Worm (Caenorhabditis elegans) whole organism, L1 larva: ENCODE measurements around the gene clec-75.

ENCODE experiments used
- C04F5.9 ChIP-seq: sonication (generic microtip); optimal IDR thresholded peaks from 2 replicates; lab custom pipeline; 2016; ENCODE audit warnings: missing genetic modification characterization, missing compliant biosample characterization
- Y116A8C.19 ChIP-seq: sonication (generic microtip); optimal IDR thresholded peaks from 2 replicates; lab custom pipeline; 2016; ENCODE audit warnings: missing compliant biosample characterization, missing genetic modification characterization, borderline replicate concordance
- blmp-1 ChIP-seq: fragments of 150-350 bp; optimal IDR thresholded peaks from 2 replicates; lab custom pipeline; 2014; ENCODE audit warnings: missing biosample characterization, missing genetic modification characterization
- ceh-90 ChIP-seq: sonication (generic microtip); optimal IDR thresholded peaks from 2 replicates; lab custom pipeline; 2016; ENCODE audit warnings: missing genetic modification characterization, missing compliant biosample characterization
- egl-27 ChIP-seq, 2 experiments: fragments of 150-350 bp in 1 of 2; sonication (generic microtip); optimal IDR thresholded peaks; 3 replicates each; lab custom pipeline; 2017 to 2018; ENCODE audit warnings: missing biosample characterization in 2 of 2, missing genetic modification characterization in 2 of 2, missing genetic modification reagents in 2 of 2
- elt-2 ChIP-seq: sonication (generic microtip); optimal IDR thresholded peaks from 2 replicates; lab custom pipeline; 2016; ENCODE audit warnings: missing genetic modification characterization, mild to moderate bottlenecking, inconsistent platforms, missing compliant biosample characterization, missing genetic modification reagents
- ets-5 ChIP-seq: fragments of 200-800 bp; sonication (Bioruptor generic); IDR thresholded peaks from 2 replicates; pipeline ENCODE4 v1.3.6; 2022; ENCODE audit warnings: missing genetic modification characterization, missing compliant biosample characterization
- fkh-4 ChIP-seq: sonication (generic microtip); optimal IDR thresholded peaks from 2 replicates; lab custom pipeline; 2016; ENCODE audit warnings: missing compliant biosample characterization, missing genetic modification characterization, borderline replicate concordance
- fkh-8 ChIP-seq: sonication (generic microtip); optimal IDR thresholded peaks from 2 replicates; lab custom pipeline; 2016; ENCODE audit warnings: mild to moderate bottlenecking, missing genetic modification characterization, missing compliant biosample characterization
- fos-1 ChIP-seq: fragments of 150-350 bp; optimal IDR thresholded peaks from 2 replicates; lab custom pipeline; 2014; ENCODE audit warnings: missing biosample characterization, missing genetic modification characterization
- hlh-17 ChIP-seq: fragments of 200-800 bp; sonication (Bioruptor generic); optimal IDR thresholded peaks from 2 replicates; lab custom pipeline; 2018; ENCODE audit warnings: missing genetic modification characterization, mild to moderate bottlenecking, missing compliant biosample characterization, moderate library complexity, borderline replicate concordance
- hlh-4 ChIP-seq: sonication (generic microtip); optimal IDR thresholded peaks from 2 replicates; lab custom pipeline; 2016; ENCODE audit warnings: mild to moderate bottlenecking, missing genetic modification characterization, missing compliant biosample characterization
- isw-1 ChIP-seq: fragments of 200-800 bp; sonication (Bioruptor generic); IDR thresholded peaks from 2 replicates; pipeline ENCODE4 v1.3.6; 2022; ENCODE audit warnings: missing genetic modification characterization, missing compliant biosample characterization
- jun-1 ChIP-seq: fragments of 150-350 bp; optimal IDR thresholded peaks from 2 replicates; lab custom pipeline; 2014; ENCODE audit warnings: missing biosample characterization, missing genetic modification reagents, missing genetic modification characterization
- lin-35 ChIP-seq, 2 experiments: fragments of 150-350 bp; optimal IDR thresholded peaks; 2 replicates each; lab custom pipeline; 2014; ENCODE audit warnings: missing biosample characterization in 2 of 2, missing genetic modification characterization in 2 of 2, missing genetic modification reagents in 2 of 2
- lin-39 ChIP-seq: fragments of 150-350 bp; optimal IDR thresholded peaks from 2 replicates; lab custom pipeline; 2014; ENCODE audit warnings: missing biosample characterization, missing genetic modification reagents, missing genetic modification characterization
- lir-3 ChIP-seq: sonication (generic microtip); optimal IDR thresholded peaks from 2 replicates; lab custom pipeline; 2016; ENCODE audit warnings: mild to moderate bottlenecking, missing genetic modification characterization, moderate library complexity, missing compliant biosample characterization; ENCODE audit not compliant: poor library complexity
- lsy-2 ChIP-seq, 2 experiments: fragments of 150-350 bp; optimal IDR thresholded peaks; 2 replicates each; lab custom pipeline; 2014; ENCODE audit warnings: missing biosample characterization in 2 of 2, missing genetic modification characterization in 2 of 2
- mab-9 ChIP-seq: fragments of 200-800 bp; sonication (Bioruptor generic); IDR thresholded peaks from 2 replicates; pipeline ENCODE4 v1.3.6; 2022; ENCODE audit warnings: missing genetic modification reagents, missing genetic modification characterization, missing compliant biosample characterization
- mdl-1 ChIP-seq, 2 experiments: fragments of 150-350 bp; optimal IDR thresholded peaks; 2 replicates each; lab custom pipeline; 2014 to 2017; ENCODE audit warnings: missing biosample characterization in 2 of 2, missing genetic modification characterization in 2 of 2, inconsistent platforms in 1 of 2
- nhr-19 ChIP-seq: fragments of 200-800 bp; sonication (Bioruptor generic); conservative IDR thresholded peaks from 2 replicates; pipeline ENCODE4 v1.3.6; 2022; ENCODE audit warnings: missing genetic modification characterization, missing compliant biosample characterization
- nhr-77 ChIP-seq: fragments of 150-350 bp; optimal IDR thresholded peaks from 2 replicates; lab custom pipeline; 2014; ENCODE audit warnings: missing biosample characterization, missing genetic modification characterization
- nhr-84 ChIP-seq: sonication (generic microtip); optimal IDR thresholded peaks from 2 replicates; lab custom pipeline; 2017; ENCODE audit warnings: missing biosample characterization, missing genetic modification characterization
- nhr-90 ChIP-seq: sonication (generic microtip); optimal IDR thresholded peaks from 2 replicates; lab custom pipeline; 2016; ENCODE audit warnings: mild to moderate bottlenecking, missing genetic modification characterization, missing compliant biosample characterization; ENCODE audit not compliant: poor library complexity
- pax-3 ChIP-seq: fragments of 200-800 bp; sonication (Bioruptor generic); optimal IDR thresholded peaks from 2 replicates; lab custom pipeline; 2018; ENCODE audit warnings: mild to moderate bottlenecking, missing genetic modification characterization, moderate library complexity, missing compliant biosample characterization
- pqm-1 ChIP-seq: sonication (generic microtip); optimal IDR thresholded peaks from 3 replicates; lab custom pipeline; 2017; ENCODE audit warnings: missing biosample characterization, missing genetic modification characterization
- skn-1 ChIP-seq: fragments of 150-350 bp; optimal IDR thresholded peaks from 2 replicates; lab custom pipeline; 2014; ENCODE audit warnings: missing biosample characterization, missing genetic modification characterization
- sptf-1 ChIP-seq: fragments of 150-350 bp; optimal IDR thresholded peaks from 2 replicates; lab custom pipeline; 2014; ENCODE audit warnings: missing biosample characterization, missing genetic modification characterization
- sup-37 ChIP-seq: fragments of 200-800 bp; sonication (Bioruptor generic); optimal IDR thresholded peaks from 2 replicates; lab custom pipeline; 2018; ENCODE audit warnings: mild to moderate bottlenecking, missing genetic modification characterization, missing compliant biosample characterization
- swsn-7 ChIP-seq: sonication (generic microtip); optimal IDR thresholded peaks from 2 replicates; lab custom pipeline; 2016; ENCODE audit warnings: missing genetic modification characterization, missing compliant biosample characterization
- tlp-1 ChIP-seq: fragments of 150-350 bp; optimal IDR thresholded peaks from 2 replicates; lab custom pipeline; 2014; ENCODE audit warnings: missing biosample characterization, missing genetic modification characterization
- unc-130 ChIP-seq: fragments of 150-350 bp; optimal IDR thresholded peaks from 2 replicates; lab custom pipeline; 2017; ENCODE audit warnings: missing biosample characterization, missing genetic modification characterization, inconsistent platforms
- unc-86 ChIP-seq: sonication (generic microtip); optimal IDR thresholded peaks from 2 replicates; lab custom pipeline; 2016; ENCODE audit warnings: missing genetic modification characterization, missing compliant biosample characterization
- unc-98 ChIP-seq: fragments of 200-800 bp; sonication (Bioruptor generic); IDR thresholded peaks from 2 replicates; pipeline ENCODE4 v1.3.6; 2022; ENCODE audit warnings: missing genetic modification characterization, missing compliant biosample characterization
- xbp-1 ChIP-seq: sonication (generic microtip); optimal IDR thresholded peaks from 2 replicates; lab custom pipeline; 2016; ENCODE audit warnings: missing genetic modification characterization, missing compliant biosample characterization
- zip-4 ChIP-seq: fragments of 200-800 bp; sonication (Bioruptor generic); optimal IDR thresholded peaks from 2 replicates; lab custom pipeline; 2018; ENCODE audit warnings: mild to moderate bottlenecking, missing genetic modification characterization, moderate library complexity, missing compliant biosample characterization
- ztf-11 ChIP-seq, 2 experiments: sonication (generic microtip); optimal IDR thresholded peaks; 2 replicates each; lab custom pipeline; 2016 to 2017; ENCODE audit warnings: missing genetic modification characterization in 2 of 2, missing biosample characterization in 1 of 2, missing compliant biosample characterization in 1 of 2

clec-75 gene

DNA sequence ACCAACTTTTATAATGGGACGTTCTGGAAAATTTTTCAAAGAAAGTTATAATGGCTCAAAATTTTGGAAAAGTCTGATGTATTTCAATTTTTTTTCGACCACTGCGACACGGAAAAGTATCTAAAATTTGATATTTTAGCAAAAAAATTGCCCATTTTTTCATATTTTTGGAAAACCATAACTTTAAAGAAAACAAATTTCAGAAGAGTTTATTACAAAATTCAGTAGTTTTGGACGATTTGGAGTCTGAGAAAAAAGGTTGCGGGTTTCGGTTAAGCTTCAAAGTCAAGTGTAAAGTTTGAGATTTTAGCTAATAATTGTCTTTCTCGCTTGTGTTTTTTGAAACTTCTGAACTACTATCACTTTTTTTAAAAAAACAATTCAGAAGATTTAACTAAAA, 27.6 kb downstream of the clec-75 start:
- TF ChIP-seq isw-1 = no peak
- TF ChIP-seq, all 84 proteins: peak for 0

DNA sequence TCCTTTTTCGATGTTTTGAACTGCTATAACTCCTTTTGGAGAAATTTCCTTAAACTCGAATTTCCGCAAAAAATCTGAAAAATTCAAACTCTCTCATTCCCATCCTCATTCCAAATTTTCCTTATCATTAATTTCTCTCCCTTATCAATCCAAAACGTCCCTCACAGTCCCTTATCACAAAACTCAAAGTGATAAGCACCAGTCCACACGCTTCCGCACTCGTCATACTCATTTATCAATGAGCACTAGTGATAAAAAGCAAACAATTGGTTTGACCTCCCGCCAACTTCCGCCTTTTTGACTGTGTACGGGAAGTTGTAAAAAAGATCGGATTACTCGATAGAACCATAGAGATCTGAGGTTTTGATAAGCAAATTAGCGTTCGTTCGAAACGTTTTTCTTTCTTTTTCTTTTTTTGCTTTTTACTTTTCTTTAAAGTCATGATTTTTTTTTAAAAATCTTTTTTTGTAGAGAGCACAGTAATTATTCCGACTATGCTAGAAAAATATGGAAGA, 28.2 kb downstream of the clec-75 start, which contains the start of gene clec-78:
Gene clec-78, plus strand, starts transcription at position 465 of the 515 bp plus-strand sequence.
- peak; percentile 98 for TF ChIP-seq pqm-1 (tag; lab: Kevin White, UChicago)
- TF ChIP-seq xbp-1 (tag; lab: Kevin White, UChicago) = no peak
- TF ChIP-seq fkh-4 = no peak
- TF ChIP-seq mab-9 (GFP tag; lab: Robert Waterston, UW) = no peak
- no peak for TF ChIP-seq swsn-7 (tag; lab: Kevin White, UChicago)
- no peak for TF ChIP-seq egl-27 (tag; optimal IDR thresholded peaks at IDR 0.05; lab: Kevin White, UChicago)
- TF ChIP-seq Y116A8C.19 (tag; lab: Kevin White, UChicago) = no peak
- TF ChIP-seq nhr-90 (tag; lab: Kevin White, UChicago) = peak; percentile 3
- TF ChIP-seq pax-3 (tag; lab: Kevin White, UChicago) = peak; percentile 67
- TF ChIP-seq jun-1 (tag; lab: Kevin White, UChicago) = peak; percentile 98
- TF ChIP-seq blmp-1 = no peak
- TF ChIP-seq lir-3 (tag; lab: Kevin White, UChicago) = no peak
- no peak for TF ChIP-seq sptf-1 (tag; lab: Kevin White, UChicago)
- TF ChIP-seq skn-1 (tag; lab: Kevin White, UChicago) = no peak
- no peak for TF ChIP-seq ztf-11 (tag; optimal IDR thresholded peaks at IDR 0.05; lab: Kevin White, UChicago)
- peak; percentile 100 for TF ChIP-seq elt-2 (tag; lab: Kevin White, UChicago)
- peak in 1 of 2 experiments; percentile 61 for TF ChIP-seq lin-35 (GFP tag; optimal IDR thresholded peaks at IDR 0.05; lab: Kevin White, UChicago)
- no peak for TF ChIP-seq unc-98
- no peak for TF ChIP-seq unc-130 (tag; lab: Kevin White, UChicago)
- TF ChIP-seq ceh-90 (tag; lab: Kevin White, UChicago) = no peak
- no peak for TF ChIP-seq zip-4 (GFP tag; lab: Kevin White, UChicago)
- no peak for TF ChIP-seq nhr-84 (tag; lab: Kevin White, UChicago)
- no peak for TF ChIP-seq unc-86 (tag; lab: Kevin White, UChicago)
- peak in 1 of 2 experiments; percentile 45 for TF ChIP-seq mdl-1 (tag; optimal IDR thresholded peaks at IDR 0.05; lab: Kevin White, UChicago)
- no peak for TF ChIP-seq sup-37 (GFP tag; lab: Kevin White, UChicago)
- no peak for TF ChIP-seq nhr-77 (tag; lab: Kevin White, UChicago)
- TF ChIP-seq nhr-19 (GFP tag; lab: Robert Waterston, UW) = no peak
- no peak for TF ChIP-seq hlh-4 (tag; lab: Kevin White, UChicago)
- no peak for TF ChIP-seq lin-39 (tag; lab: Kevin White, UChicago)
- peak; percentile 87 for TF ChIP-seq tlp-1
- no peak for TF ChIP-seq fos-1 (tag; lab: Kevin White, UChicago)

DNA sequence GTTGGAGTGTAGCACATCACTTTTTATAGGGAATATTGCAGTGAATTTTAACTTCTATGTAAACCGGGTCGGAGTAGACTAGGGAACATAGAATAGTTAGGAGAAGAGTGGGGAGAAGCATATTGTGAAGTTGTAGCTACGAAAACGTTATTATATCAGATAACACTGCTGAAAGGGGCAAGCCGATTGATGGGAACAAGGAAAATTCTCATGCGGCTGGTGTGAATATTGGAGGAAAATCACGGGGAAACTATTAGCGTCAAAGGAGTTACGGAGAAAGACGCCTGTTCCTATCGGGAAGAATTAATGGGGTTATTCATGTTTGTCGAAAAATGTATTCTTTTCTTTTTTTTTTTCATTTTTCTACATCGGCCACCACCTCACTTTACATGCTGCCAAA, 32.8 kb downstream of the clec-75 start, which contains the start of gene F47C12.6:
Gene F47C12.6, minus strand, starts transcription at position 101 of the 400 bp plus-strand sequence.
- no peak for TF ChIP-seq skn-1 (tag; lab: Kevin White, UChicago)
- TF ChIP-seq fkh-8 (tag; lab: Kevin White, UChicago) = no peak
- no peak for TF ChIP-seq lsy-2 (tag; optimal IDR thresholded peaks at IDR 0.05; lab: Kevin White, UChicago)

DNA sequence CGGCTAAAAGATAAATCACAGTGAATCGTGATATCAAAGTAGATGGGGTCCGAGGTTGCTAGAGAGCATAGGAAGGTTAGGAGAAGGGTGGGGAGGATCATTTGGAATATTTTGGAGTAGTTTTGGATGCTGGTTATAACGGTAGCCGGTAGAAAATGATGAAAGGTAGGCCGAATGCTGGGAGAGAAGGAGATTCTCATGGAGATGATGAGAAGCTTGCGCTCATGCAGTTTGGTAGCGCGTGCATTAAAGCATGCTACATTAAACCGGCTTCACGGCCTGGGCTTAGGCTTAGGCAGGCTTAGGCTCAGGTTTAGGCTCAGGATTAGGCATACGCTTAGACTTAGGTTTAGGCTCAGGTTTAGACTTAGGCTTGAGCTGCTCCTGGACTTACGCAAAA, 33.8 kb downstream of the clec-75 start, which contains the start of gene F47C12.13:
Gene F47C12.13, minus strand, starts transcription at position 101 of the 400 bp plus-strand sequence.
- TF ChIP-seq ets-5 (GFP tag; lab: Robert Waterston, UW) = no peak
- no peak for TF ChIP-seq swsn-7 (tag; lab: Kevin White, UChicago)
- TF ChIP-seq C04F5.9 (tag; lab: Kevin White, UChicago) = no peak
- no peak for TF ChIP-seq hlh-17 (GFP tag; lab: Kevin White, UChicago)
- no peak for TF ChIP-seq sptf-1 (tag; lab: Kevin White, UChicago)
